Fruit fly (Drosophila melanogaster): ENCODE measurements around the gene Pxt.

dm6 chr3R:17684854-17685253, 34.4 kb upstream of the Pxt start, which contains the start of the genes CG31251 and CG31360:
- TF ChIP-seq Pif1A (GFP tag; optimal IDR thresholded peaks at IDR 0.05) (no peak), CG14655 (GFP tag; optimal IDR thresholded peaks at IDR 0.05) (no peak), Snoo (tag; optimal IDR thresholded peaks at IDR 0.05) (no peak), EcR (GFP tag; optimal IDR thresholded peaks at IDR 0.05) (no peak), fd96Ca (GFP tag; IDR thresholded peaks at IDR 0.05) (no peak), CG9948 (tag; optimal IDR thresholded peaks at IDR 0.05) (no peak), Pif1B (GFP tag; optimal IDR thresholded peaks at IDR 0.05) (no peak), CG12605 (GFP tag; IDR thresholded peaks at IDR 0.05) (no peak), CG4496 (GFP tag; IDR thresholded peaks at IDR 0.05) (no peak), Ets98B (GFP tag; IDR thresholded peaks at IDR 0.05) (no peak), CG17806 (tag; optimal IDR thresholded peaks at IDR 0.05) (no peak)
